Fruit fly (Drosophila melanogaster) S2 (cell line): Measurements from ENCODE around the gene EndoU.

Experiments used
- CG8478 ChIP-seq: fragments of >200 bp; optimal IDR thresholded peaks from 2 replicates; lab custom pipeline; 2018
- CTCF ChIP-seq, 2 experiments: fragments of >200 bp; optimal IDR thresholded peaks; 2 replicates each; lab custom pipeline; 2018

Gene EndoU

dm6 chr3R:15922622-15923574, 14.7 kb downstream of the EndoU start:
- no peak for TF ChIP-seq CG8478 (lab: Kevin White, UChicago)
- no peak for TF ChIP-seq CTCF (optimal IDR thresholded peaks at IDR 0.05; lab: Kevin White, UChicago)

dm6 chr3R:15925329-15925728, 17.1 kb downstream of the EndoU start, which contains the start of gene CG34276:
Gene CG34276 (plus strand): TSS chr3R:15925629.
- no peak for TF ChIP-seq CG8478 (lab: Kevin White, UChicago)

dm6 chr3R:15925939-15926338, 17.7 kb downstream of the EndoU start:
- TF ChIP-seq CTCF (optimal IDR thresholded peaks at IDR 0.05; lab: Kevin White, UChicago) (no peak), CG8478 (lab: Kevin White, UChicago) (no peak)

dm6 chr3R:15927172-15927571, 19.0 kb downstream of the EndoU start:
- no peak for TF ChIP-seq CG8478 (lab: Kevin White, UChicago)
- TF ChIP-seq CTCF (optimal IDR thresholded peaks at IDR 0.05; lab: Kevin White, UChicago), result no peak

dm6 chr3R:15928127-15928526, 19.9 kb downstream of the EndoU start:
- no peak for TF ChIP-seq CTCF (optimal IDR thresholded peaks at IDR 0.05; lab: Kevin White, UChicago)
- TF ChIP-seq CG8478 (lab: Kevin White, UChicago), result no peak

- TF ChIP-seq CTCF (optimal IDR thresholded peaks at IDR 0.05; lab: Kevin White, UChicago) (no peak), CG8478 (lab: Kevin White, UChicago) (no peak)
Observed at dm6 chr3R:15930050-15930449, 21.9 kb downstream of the EndoU start.

- no peak for TF ChIP-seq CTCF (optimal IDR thresholded peaks at IDR 0.05; lab: Kevin White, UChicago)
- no peak for TF ChIP-seq CG8478 (lab: Kevin White, UChicago)
Observed at dm6 chr3R:15933609-15934232, 25.5 kb downstream of the EndoU start, which contains the start of the genes CG5478 and blp. Gene CG5478 (minus strand): TSS chr3R:15933734. Gene blp (plus strand): TSS chr3R:15933847.

- TF ChIP-seq CG8478 (lab: Kevin White, UChicago) (no peak), CTCF (optimal IDR thresholded peaks at IDR 0.05; lab: Kevin White, UChicago) (peak in 1 of 2 experiments; percentile 38)
Observed at dm6 chr3R:15934952-15935351, 26.8 kb downstream of the EndoU start, which contains the start of gene Sap47. Gene Sap47 (plus strand): TSS chr3R:15935100.

dm6 chr3R:15935538-15935937, 27.3 kb downstream of the EndoU start:
- TF ChIP-seq CTCF (optimal IDR thresholded peaks at IDR 0.05; lab: Kevin White, UChicago) (no peak), CG8478 (lab: Kevin White, UChicago) (no peak)

- TF ChIP-seq CTCF (optimal IDR thresholded peaks at IDR 0.05; lab: Kevin White, UChicago) (no peak), CG8478 (lab: Kevin White, UChicago) (no peak)
Observed at dm6 chr3R:15937708-15938107, 29.5 kb downstream of the EndoU start.

- TF ChIP-seq CG8478 (lab: Kevin White, UChicago) (no peak), CTCF (optimal IDR thresholded peaks at IDR 0.05; lab: Kevin White, UChicago) (no peak)
Observed at dm6 chr3R:15947605-15948004, 39.4 kb downstream of the EndoU start.

dm6 chr3R:15950843-15951242, 42.6 kb downstream of the EndoU start, which contains the start of the genes CG31088 and CG46383:
Gene CG31088 (minus strand): TSS chr3R:15950943.
Gene CG46383 (minus strand): TSS chr3R:15950943.
- no peak for TF ChIP-seq CG8478 (lab: Kevin White, UChicago)
- no peak for TF ChIP-seq CTCF (optimal IDR thresholded peaks at IDR 0.05; lab: Kevin White, UChicago)
